Worm (Caenorhabditis elegans) whole organism, L1 larva: ENCODE measurements around the gene col-139.

Experiments
- elt-2 ChIP-seq: sonication (generic microtip); optimal IDR thresholded peaks from 2 replicates; lab custom pipeline; 2016; ENCODE audit warnings: missing genetic modification characterization, mild to moderate bottlenecking, inconsistent platforms, missing compliant biosample characterization, missing genetic modification reagents
- lin-13 ChIP-seq: fragments of 150-350 bp; optimal IDR thresholded peaks from 2 replicates; lab custom pipeline; 2014; ENCODE audit warnings: missing biosample characterization, missing genetic modification reagents, missing genetic modification characterization
- lsy-2 ChIP-seq, 2 experiments: fragments of 150-350 bp; optimal IDR thresholded peaks; 2 replicates each; lab custom pipeline; 2014; ENCODE audit warnings: missing biosample characterization in 2 of 2, missing genetic modification characterization in 2 of 2
- mdl-1 ChIP-seq, 2 experiments: fragments of 150-350 bp; optimal IDR thresholded peaks; 2 replicates each; lab custom pipeline; 2014 to 2017; ENCODE audit warnings: missing biosample characterization in 2 of 2, missing genetic modification characterization in 2 of 2, inconsistent platforms in 1 of 2
- rnt-1 ChIP-seq: sonication (generic microtip); optimal IDR thresholded peaks from 2 replicates; lab custom pipeline; 2016; ENCODE audit warnings: mild to moderate bottlenecking, missing genetic modification characterization, moderate library complexity, missing compliant biosample characterization
- unc-62 ChIP-seq: fragments of 150-350 bp; optimal IDR thresholded peaks from 2 replicates; lab custom pipeline; 2014; ENCODE audit warnings: missing biosample characterization, missing genetic modification reagents, missing genetic modification characterization
- zag-1 ChIP-seq: fragments of 150-350 bp; optimal IDR thresholded peaks from 2 replicates; lab custom pipeline; 2014; ENCODE audit warnings: missing biosample characterization, missing genetic modification characterization

DNA sequence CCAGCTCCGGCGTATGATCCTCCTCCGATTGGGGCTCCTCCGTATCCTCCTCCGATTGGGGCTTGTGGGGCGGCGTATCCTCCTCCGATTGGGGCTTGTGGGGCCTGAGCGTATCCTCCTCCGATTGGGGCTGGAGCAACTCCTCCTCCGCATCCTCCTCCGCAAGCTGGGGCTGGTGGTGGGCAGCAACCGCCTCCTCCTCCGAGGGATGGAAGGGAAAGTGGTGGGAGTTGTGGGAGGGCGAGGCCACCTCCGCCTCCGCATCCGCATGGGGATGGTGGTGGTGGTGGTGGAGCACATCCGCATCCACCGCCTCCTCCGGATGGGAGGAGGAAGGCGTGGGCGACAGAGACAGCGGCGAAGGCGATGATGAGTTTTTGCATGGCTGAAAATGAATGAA is 5.9 kb downstream of the col-139 start, which contains the start of gene F41F3.3:
- TF ChIP-seq mdl-1 (tag; optimal IDR thresholded peaks at IDR 0.05; lab: Kevin White, UChicago) = no peak
- no peak for TF ChIP-seq rnt-1 (tag; lab: Kevin White, UChicago)
- TF ChIP-seq unc-62 (GFP tag; lab: Kevin White, UChicago) = no peak
- no peak for TF ChIP-seq elt-2 (tag; lab: Kevin White, UChicago)
- TF ChIP-seq lsy-2 (tag; optimal IDR thresholded peaks at IDR 0.05; lab: Kevin White, UChicago) = no peak
- no peak for TF ChIP-seq zag-1 (tag; lab: Kevin White, UChicago)
- no peak for TF ChIP-seq lin-13 (GFP tag; lab: Kevin White, UChicago)
